Fruit fly (Drosophila melanogaster): ENCODE measurements around the gene Cpr67Fb.

Gene Cpr67Fb

DNA sequence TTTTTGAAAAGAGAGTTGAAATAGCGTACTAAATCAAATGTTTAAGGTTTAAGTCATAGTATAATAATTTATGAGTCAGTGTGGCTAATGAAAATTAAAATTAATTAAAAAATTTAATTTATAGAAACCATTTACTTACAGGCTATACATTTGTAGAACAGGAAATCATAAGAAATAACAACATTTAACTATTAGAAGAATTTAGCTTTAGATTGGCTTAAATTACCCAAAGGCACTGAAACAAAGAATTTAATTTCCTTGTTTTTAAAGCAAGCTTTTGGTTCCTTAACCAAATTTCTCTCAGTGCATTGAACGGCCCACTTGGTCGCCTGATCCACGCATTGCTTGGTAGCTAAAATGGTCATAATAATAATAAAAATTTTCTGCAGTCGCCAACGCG, 9.5 kb downstream of the Cpr67Fb start:
- TF ChIP-seq CTCF (optimal IDR thresholded peaks at IDR 0.05), result no peak
- no peak for TF ChIP-seq CG8478 (optimal IDR thresholded peaks at IDR 0.05)

- no peak for TF ChIP-seq CG8478 (optimal IDR thresholded peaks at IDR 0.05)
- no peak for TF ChIP-seq CTCF (optimal IDR thresholded peaks at IDR 0.05)
Observed at dm6 chr3L:10904770-10905169, 10.8 kb downstream of the Cpr67Fb start.

DNA sequence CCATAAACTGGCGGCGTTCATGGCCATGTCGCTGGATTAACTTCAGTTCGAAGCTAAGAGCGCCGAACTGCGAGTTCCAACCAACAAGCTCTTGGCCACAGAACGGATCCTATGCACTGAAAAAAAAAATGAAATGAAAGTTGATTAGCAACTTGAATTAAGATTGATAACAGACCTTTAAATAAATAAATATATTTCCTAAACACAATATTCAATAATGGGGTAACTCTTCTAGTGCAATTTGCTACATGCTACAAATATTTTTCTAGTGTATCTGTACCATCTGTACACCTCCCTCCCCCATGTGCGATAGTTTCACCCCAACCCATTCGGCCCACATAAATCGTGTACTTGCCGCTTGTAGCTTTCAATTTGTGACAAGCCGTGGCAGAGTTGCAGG, 15.6 kb downstream of the Cpr67Fb start:
- TF ChIP-seq CTCF (optimal IDR thresholded peaks at IDR 0.05), result no peak
- no peak for TF ChIP-seq CG8478 (optimal IDR thresholded peaks at IDR 0.05)

DNA sequence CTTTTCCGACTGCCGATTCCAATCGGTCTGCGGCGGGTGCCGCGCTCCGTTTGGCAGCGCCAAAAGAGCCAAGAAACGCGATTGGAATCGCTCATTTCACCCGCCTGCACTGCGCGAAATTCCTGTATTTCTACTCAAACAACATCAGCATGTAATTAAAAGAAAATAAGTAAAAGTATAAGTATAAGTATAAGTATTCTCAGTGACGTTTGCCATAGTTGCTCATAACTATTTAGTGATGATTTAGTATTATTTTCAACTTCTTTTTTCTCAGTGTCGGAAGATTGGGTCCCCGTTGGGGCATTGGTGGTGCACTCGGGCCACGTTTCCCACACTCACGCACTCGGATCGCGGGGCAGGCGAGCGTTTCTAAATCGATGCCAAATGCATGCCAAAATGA, 19.2 kb downstream of the Cpr67Fb start:
- TF ChIP-seq CTCF (optimal IDR thresholded peaks at IDR 0.05), result no peak
- TF ChIP-seq CG8478 (optimal IDR thresholded peaks at IDR 0.05), result no peak

DNA sequence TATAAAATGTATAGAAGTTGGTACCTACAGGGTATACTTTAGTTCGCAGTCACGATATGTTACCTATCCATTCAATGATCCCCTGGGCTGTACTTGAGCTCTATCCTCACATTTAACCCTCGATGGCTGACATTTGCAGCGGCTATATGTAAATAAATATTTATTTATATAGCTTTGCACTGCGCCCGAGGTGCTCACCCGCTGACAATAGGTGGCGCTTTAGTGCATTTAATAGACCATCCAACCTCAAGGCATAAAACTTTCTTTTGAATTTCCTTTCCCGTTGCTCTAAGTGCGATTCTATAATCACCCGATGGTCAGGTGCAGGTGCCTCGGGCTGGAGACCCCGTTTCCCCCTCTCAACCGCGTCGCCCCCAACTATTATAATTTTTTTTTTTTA, 23.3 kb downstream of the Cpr67Fb start:
- TF ChIP-seq CTCF (optimal IDR thresholded peaks at IDR 0.05), result peak in 1 of 2 experiments; percentile 56
- no peak for TF ChIP-seq CG8478 (optimal IDR thresholded peaks at IDR 0.05)

DNA sequence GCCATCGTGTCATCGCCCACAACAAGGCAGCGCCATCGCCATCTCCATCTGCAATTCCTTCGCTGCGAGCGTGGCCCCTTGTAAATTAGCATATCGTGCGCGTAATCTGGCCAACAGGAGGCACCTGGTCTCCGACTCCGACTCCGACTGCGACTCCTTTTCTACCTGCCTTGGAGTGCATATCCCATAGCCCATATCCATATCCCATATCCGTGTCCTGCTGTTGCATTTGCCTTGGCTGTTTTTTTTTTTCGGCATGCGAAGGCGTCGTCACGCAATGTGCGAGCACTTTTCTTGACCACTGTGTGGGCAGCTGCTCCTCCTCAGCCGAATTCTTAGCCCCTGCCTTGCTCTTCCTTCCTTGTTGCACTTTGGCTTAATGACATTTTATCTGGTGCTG, 24.5 kb downstream of the Cpr67Fb start:
- no peak for TF ChIP-seq CG8478 (optimal IDR thresholded peaks at IDR 0.05)
- TF ChIP-seq CTCF (optimal IDR thresholded peaks at IDR 0.05), result no peak

- no peak for TF ChIP-seq CTCF (optimal IDR thresholded peaks at IDR 0.05)
- no peak for TF ChIP-seq CG8478 (optimal IDR thresholded peaks at IDR 0.05)
Observed at dm6 chr3L:10922973-10923372, 29.0 kb downstream of the Cpr67Fb start.

DNA sequence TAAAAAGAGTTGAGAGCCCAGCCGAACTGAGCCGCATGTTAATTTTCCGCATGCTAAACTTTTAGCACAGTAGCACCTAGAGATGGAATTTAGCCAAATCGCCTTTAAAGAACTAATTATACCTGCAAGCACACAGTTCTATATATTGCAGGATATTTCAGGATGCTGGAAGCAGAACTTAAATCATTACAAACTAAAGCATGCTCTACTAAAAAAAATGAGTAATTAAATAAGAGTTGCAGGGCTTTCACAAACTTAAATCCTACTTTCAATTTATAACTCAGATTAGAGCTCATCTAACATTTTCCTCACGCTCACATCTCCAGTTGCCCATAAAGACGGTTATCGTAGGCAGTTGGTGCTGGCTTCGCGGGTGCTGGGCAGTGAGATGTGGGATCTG, 30.7 kb downstream of the Cpr67Fb start:
- TF ChIP-seq CTCF (optimal IDR thresholded peaks at IDR 0.05) (no peak), CG8478 (optimal IDR thresholded peaks at IDR 0.05) (no peak)

dm6 chr3L:10927349-10927748, 33.4 kb downstream of the Cpr67Fb start:
- no peak for TF ChIP-seq CG8478 (optimal IDR thresholded peaks at IDR 0.05)
- no peak for TF ChIP-seq CTCF (optimal IDR thresholded peaks at IDR 0.05)

- no peak for TF ChIP-seq CTCF (optimal IDR thresholded peaks at IDR 0.05)
- TF ChIP-seq CG8478 (optimal IDR thresholded peaks at IDR 0.05), result no peak
Observed at dm6 chr3L:10927953-10928352, 34.0 kb downstream of the Cpr67Fb start.

dm6 chr3L:10928801-10929200, 34.8 kb downstream of the Cpr67Fb start:
- no peak for TF ChIP-seq CTCF (optimal IDR thresholded peaks at IDR 0.05)
- no peak for TF ChIP-seq CG8478 (optimal IDR thresholded peaks at IDR 0.05)

dm6 chr3L:10931430-10931829, 37.5 kb downstream of the Cpr67Fb start:
- TF ChIP-seq CTCF (optimal IDR thresholded peaks at IDR 0.05) (no peak), CG8478 (optimal IDR thresholded peaks at IDR 0.05) (no peak)

dm6 chr3L:10934983-10935539, 41.1 kb downstream of the Cpr67Fb start:
- no peak for TF ChIP-seq CG8478 (optimal IDR thresholded peaks at IDR 0.05)

DNA sequence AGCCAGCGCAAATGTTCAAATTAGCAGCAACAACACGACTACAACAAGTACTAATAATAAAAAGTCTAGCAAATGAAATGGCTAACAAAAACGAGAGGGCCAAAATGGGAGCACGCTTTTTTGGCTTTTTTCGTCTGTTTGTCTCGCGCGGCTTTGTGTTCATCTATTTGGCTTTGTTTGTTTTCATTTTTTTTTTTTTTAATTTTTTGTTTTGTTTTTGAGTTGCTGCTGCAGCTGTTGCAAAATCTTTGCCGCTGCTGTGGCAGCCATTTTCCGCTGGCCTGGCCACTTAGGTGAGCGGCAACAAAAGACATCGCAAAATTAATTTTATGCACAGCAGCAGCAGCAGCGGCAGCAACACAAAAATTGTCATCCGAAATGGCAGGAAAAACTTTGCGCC, 44.1 kb downstream of the Cpr67Fb start:
- TF ChIP-seq CTCF (optimal IDR thresholded peaks at IDR 0.05) (no peak), CG8478 (optimal IDR thresholded peaks at IDR 0.05) (no peak)

DNA sequence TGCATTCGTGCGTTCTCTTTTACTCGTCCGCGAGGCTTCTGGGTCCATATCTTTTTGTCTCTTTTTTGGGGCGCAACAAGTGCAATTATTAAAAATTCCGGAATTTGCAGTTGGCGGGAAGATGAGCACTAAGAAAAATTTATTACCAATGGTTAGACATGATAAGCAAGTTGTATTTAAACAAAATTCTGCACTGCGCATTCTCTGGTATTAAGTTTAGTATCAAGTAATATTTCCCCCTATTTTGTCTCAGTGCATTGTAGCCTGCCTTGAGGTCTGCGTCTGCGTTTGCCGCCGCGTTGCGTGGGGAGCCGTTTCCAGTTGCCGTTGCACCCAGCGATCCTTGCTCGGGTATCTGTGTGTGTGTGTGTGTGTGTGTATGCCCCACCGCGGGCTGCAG, 46.3 kb downstream of the Cpr67Fb start:
- TF ChIP-seq CG8478 (optimal IDR thresholded peaks at IDR 0.05), result no peak
- no peak for TF ChIP-seq CTCF (optimal IDR thresholded peaks at IDR 0.05)

DNA sequence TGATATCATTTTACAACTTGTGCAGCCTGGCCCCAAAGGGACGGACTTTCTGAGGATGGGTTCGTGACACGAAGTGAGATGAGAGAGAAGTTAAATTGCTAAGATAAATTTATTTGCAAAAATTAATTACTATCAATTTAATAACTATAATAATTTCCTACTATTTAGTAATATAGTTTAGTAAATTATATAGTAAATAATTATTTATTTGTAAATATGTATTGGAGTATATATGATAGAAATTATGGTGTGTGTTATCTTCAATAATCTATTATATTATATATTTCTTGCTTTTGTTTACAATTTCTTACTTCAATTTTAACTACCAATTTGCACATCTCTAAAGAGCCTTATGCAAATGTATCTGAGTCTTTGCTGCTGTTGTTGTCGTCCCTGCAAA, 48.6 kb downstream of the Cpr67Fb start:
- TF ChIP-seq CTCF (optimal IDR thresholded peaks at IDR 0.05), result no peak
